Worm (Caenorhabditis elegans): ENCODE results near the gene igcm-2.

- no peak for TF ChIP-seq aly-2 (tag; optimal IDR thresholded peaks at IDR 0.05)
- no peak for TF ChIP-seq sem-4 (tag; optimal IDR thresholded peaks at IDR 0.05)
- no peak for TF ChIP-seq egl-27 (tag; optimal IDR thresholded peaks at IDR 0.05)
- no peak for TF ChIP-seq ZK546.5 (tag; optimal IDR thresholded peaks at IDR 0.05)
- no peak for TF ChIP-seq ama-1 (optimal IDR thresholded peaks at IDR 0.05)
- no peak for TF ChIP-seq nhr-10 (tag; optimal IDR thresholded peaks at IDR 0.05)
- TF ChIP-seq unc-62 (GFP tag; optimal IDR thresholded peaks at IDR 0.05) = no peak
- no peak for TF ChIP-seq ztf-4 (tag; optimal IDR thresholded peaks at IDR 0.05)
- no peak for TF ChIP-seq skn-1 (tag; optimal IDR thresholded peaks at IDR 0.05)
- no peak for TF ChIP-seq elt-3 (tag; optimal IDR thresholded peaks at IDR 0.05)
- TF ChIP-seq ceh-82 (tag; optimal IDR thresholded peaks at IDR 0.05) = no peak
- TF ChIP-seq zag-1 (tag; optimal IDR thresholded peaks at IDR 0.05) = no peak
- TF ChIP-seq nhr-237 (tag; optimal IDR thresholded peaks at IDR 0.05) = no peak
These were observed 44.4 kb downstream of the igcm-2 start, which contains the start of gene C03B1.9 for ce11 chrX:6347013-6347412.
